Worm (Caenorhabditis elegans) whole organism, L1 larva: ENCODE data around the gene T28D9.4.

Experiments
- ceh-8 ChIP-seq: fragments of 200-800 bp; sonication (Bioruptor generic); optimal IDR thresholded peaks from 2 replicates; lab custom pipeline; 2018; ENCODE audit warnings: mild to moderate bottlenecking, missing genetic modification characterization, moderate library complexity, missing compliant biosample characterization
- unc-130 ChIP-seq: fragments of 150-350 bp; optimal IDR thresholded peaks from 2 replicates; lab custom pipeline; 2017; ENCODE audit warnings: missing biosample characterization, missing genetic modification characterization, inconsistent platforms
- unc-98 ChIP-seq: fragments of 200-800 bp; sonication (Bioruptor generic); IDR thresholded peaks from 2 replicates; pipeline ENCODE4 v1.3.6; 2022; ENCODE audit warnings: missing genetic modification characterization, missing compliant biosample characterization
- zag-1 ChIP-seq: fragments of 150-350 bp; optimal IDR thresholded peaks from 2 replicates; lab custom pipeline; 2014; ENCODE audit warnings: missing biosample characterization, missing genetic modification characterization

ce11 chrII:6470985-6471384 is 5.8 kb upstream of the T28D9.4 start, which contains the start of gene dgk-5:
- TF ChIP-seq ceh-8 (GFP tag; lab: Kevin White, UChicago): no peak
- TF ChIP-seq unc-130 (tag; lab: Kevin White, UChicago): no peak
- no peak for TF ChIP-seq zag-1
- TF ChIP-seq unc-98 (GFP tag; lab: Robert Waterston, UW): no peak
